Fruit fly (Drosophila melanogaster): ENCODE results near the gene MtnA.

DNA sequence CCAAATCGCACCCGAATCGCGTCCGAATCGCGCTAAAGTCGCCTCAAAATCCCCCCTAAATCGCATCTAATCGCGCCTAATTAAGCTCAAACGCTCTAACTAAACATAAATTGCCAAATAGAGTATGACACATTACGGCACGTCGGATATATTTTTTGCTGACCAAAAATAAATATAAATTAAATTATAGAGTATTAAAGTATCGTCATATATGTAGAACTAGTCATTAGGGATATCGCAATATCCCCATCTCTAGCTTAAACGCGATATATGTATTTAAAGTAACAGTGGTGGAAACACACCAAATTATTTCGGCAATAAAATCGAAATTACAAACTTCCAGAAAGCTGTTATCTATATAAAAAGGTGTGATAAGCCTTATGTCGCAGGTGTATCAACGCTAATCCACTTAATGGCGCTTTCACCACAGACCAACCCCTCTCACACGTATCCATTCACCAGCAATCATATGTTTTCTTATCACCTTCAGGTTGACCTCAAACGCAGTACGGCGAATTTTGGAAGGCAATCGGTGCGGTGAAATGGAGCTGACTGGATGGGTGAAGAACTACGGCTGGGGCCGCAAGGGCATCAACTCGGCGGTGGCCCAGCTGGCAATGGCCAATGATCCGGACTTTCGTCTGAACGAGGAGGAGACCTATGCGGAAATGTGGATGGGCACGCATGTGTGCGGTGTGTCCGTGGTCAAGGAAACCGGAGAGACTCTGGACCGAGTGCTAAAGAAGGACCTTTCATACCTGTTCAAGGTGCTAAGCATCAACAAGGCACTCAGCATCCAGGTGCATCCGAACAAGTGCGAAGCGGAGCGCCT lies 24.6 kb downstream of the MtnA start, which contains the start of gene Mpi:
- peak; percentile 51 for TF ChIP-seq lbe (GFP tag; optimal IDR thresholded peaks at IDR 0.05)
- no peak for TF ChIP-seq luna (GFP tag; optimal IDR thresholded peaks at IDR 0.05)
